Worm (Caenorhabditis elegans) whole organism, dauer: ENCODE data around the gene ets-4.

ENCODE experiments used
- unc-62 ChIP-seq: sonication (generic microtip); optimal IDR thresholded peaks from 2 replicates; lab custom pipeline; 2017; ENCODE audit warnings: missing biosample characterization, missing genetic modification reagents, missing genetic modification characterization

ets-4 gene

ce11 chrX:6519946-6520345, 1.3 kb downstream of the ets-4 start:
- TF ChIP-seq unc-62 (GFP tag; lab: Kevin White, UChicago), result no peak

- TF ChIP-seq unc-62 (GFP tag; lab: Kevin White, UChicago), result no peak
These were observed 2.0 kb downstream of the ets-4 start for ce11 chrX:6520644-6521043.

- no peak for TF ChIP-seq unc-62 (GFP tag; lab: Kevin White, UChicago)
These were observed 4.0 kb downstream of the ets-4 start for ce11 chrX:6522634-6523070.

ce11 chrX:6530046-6530445, 11.4 kb downstream of the ets-4 start, which contains the start of gene ceh-60:
Gene ceh-60, minus strand, starts transcription at chrX:6530146.
- no peak for TF ChIP-seq unc-62 (GFP tag; lab: Kevin White, UChicago)

ce11 chrX:6530591-6530990, 11.9 kb downstream of the ets-4 start:
- no peak for TF ChIP-seq unc-62 (GFP tag; lab: Kevin White, UChicago)

- no peak for TF ChIP-seq unc-62 (GFP tag; lab: Kevin White, UChicago)
These were observed 13.2 kb downstream of the ets-4 start for ce11 chrX:6531896-6532295.

- no peak for TF ChIP-seq unc-62 (GFP tag; lab: Kevin White, UChicago)
These were observed 14.4 kb downstream of the ets-4 start for ce11 chrX:6533038-6533437.

- TF ChIP-seq unc-62 (GFP tag; lab: Kevin White, UChicago), result no peak
These were observed 18.1 kb downstream of the ets-4 start, which contains the start of gene ilys-5 for ce11 chrX:6536701-6537279. Gene ilys-5, minus strand, starts transcription at chrX:6536840.

ce11 chrX:6538068-6538467, 19.4 kb downstream of the ets-4 start:
- no peak for TF ChIP-seq unc-62 (GFP tag; lab: Kevin White, UChicago)

ce11 chrX:6542692-6543091, 24.0 kb downstream of the ets-4 start, which contains the start of gene T14E8.2:
Gene T14E8.2, plus strand, starts transcription at chrX:6542992.
- no peak for TF ChIP-seq unc-62 (GFP tag; lab: Kevin White, UChicago)

- no peak for TF ChIP-seq unc-62 (GFP tag; lab: Kevin White, UChicago)
These were observed 25.0 kb downstream of the ets-4 start for ce11 chrX:6543665-6544064.

ce11 chrX:6551073-6551652, 32.5 kb downstream of the ets-4 start:
- TF ChIP-seq unc-62 (GFP tag; lab: Kevin White, UChicago), result no peak

ce11 chrX:6551679-6552078, 33.0 kb downstream of the ets-4 start:
- TF ChIP-seq unc-62 (GFP tag; lab: Kevin White, UChicago), result no peak

- TF ChIP-seq unc-62 (GFP tag; lab: Kevin White, UChicago), result no peak
These were observed 34.2 kb downstream of the ets-4 start, which contains the start of gene svh-2 for ce11 chrX:6552806-6553337. Gene svh-2, plus strand, starts transcription at chrX:6553287.

ce11 chrX:6553634-6554033, 35.0 kb downstream of the ets-4 start:
- no peak for TF ChIP-seq unc-62 (GFP tag; lab: Kevin White, UChicago)

ce11 chrX:6560495-6560894, 41.8 kb downstream of the ets-4 start:
- TF ChIP-seq unc-62 (GFP tag; lab: Kevin White, UChicago), result no peak

- TF ChIP-seq unc-62 (GFP tag; lab: Kevin White, UChicago), result no peak
These were observed 43.7 kb downstream of the ets-4 start, which contains the start of gene aaim-1 for ce11 chrX:6562378-6562856. Gene aaim-1, minus strand, starts transcription at chrX:6562428.
